Worm (Caenorhabditis elegans): ENCODE data around the gene acl-1.

acl-1 gene

ce11 chrX:15869589-15869988 lies 19.9 kb downstream of the acl-1 start:
- no peak for TF ChIP-seq lin-13 (GFP tag; optimal IDR thresholded peaks at IDR 0.05)
- TF ChIP-seq unc-55 (GFP tag; optimal IDR thresholded peaks at IDR 0.05): peak; percentile 50
- no peak for TF ChIP-seq nhr-6 (tag; optimal IDR thresholded peaks at IDR 0.05)
- TF ChIP-seq lin-11 (tag; optimal IDR thresholded peaks at IDR 0.05): no peak
- no peak for TF ChIP-seq alr-1 (tag; optimal IDR thresholded peaks at IDR 0.05)

- TF ChIP-seq mbf-1 (tag; optimal IDR thresholded peaks at IDR 0.05): no peak
- TF ChIP-seq unc-55 (GFP tag; optimal IDR thresholded peaks at IDR 0.05): peak; percentile 23
Observed at ce11 chrX:15876936-15877335, 27.3 kb downstream of the acl-1 start.

DNA sequence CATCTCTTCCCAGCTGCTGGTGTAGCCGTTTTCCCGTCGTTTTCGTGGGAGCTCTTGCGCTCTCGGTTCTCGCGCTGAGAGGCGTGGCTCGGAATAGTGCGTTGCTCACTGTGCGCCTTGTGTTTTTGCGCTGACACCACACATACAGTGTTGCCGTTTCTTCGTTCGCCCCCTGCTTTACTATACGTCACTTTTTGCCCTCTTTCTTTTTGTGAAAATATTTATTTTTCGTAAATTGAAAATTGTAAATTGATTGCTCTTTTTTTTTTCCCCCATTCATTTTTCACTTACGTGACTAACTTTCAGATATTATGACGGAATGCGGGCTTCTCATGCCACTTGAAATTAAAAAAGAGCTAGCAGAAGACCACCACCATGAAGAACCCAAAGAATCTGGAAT lies 29.1 kb downstream of the acl-1 start, which contains the start of gene gmeb-2:
TSS of gene gmeb-2 (plus strand) at position 301 of the 400 bp plus-strand sequence.
- TF ChIP-seq elt-1 (tag; optimal IDR thresholded peaks at IDR 0.05): no peak
- no peak for TF ChIP-seq egl-27 (tag; optimal IDR thresholded peaks at IDR 0.05)
- TF ChIP-seq unc-62 (GFP tag; optimal IDR thresholded peaks at IDR 0.05): no peak
- TF ChIP-seq C34F6.9 (tag; optimal IDR thresholded peaks at IDR 0.05): no peak
- no peak for TF ChIP-seq gmeb-1 (tag; optimal IDR thresholded peaks at IDR 0.05)
- TF ChIP-seq alr-1 (tag; optimal IDR thresholded peaks at IDR 0.05): no peak
- no peak for TF ChIP-seq snpc-4 (tag; optimal IDR thresholded peaks at IDR 0.05)
- TF ChIP-seq blmp-1 (tag; optimal IDR thresholded peaks at IDR 0.05; ENCODE audit: insufficient read depth): no peak
- no peak for TF ChIP-seq lin-39 (tag; optimal IDR thresholded peaks at IDR 0.05)
- no peak for TF ChIP-seq peb-1 (tag; optimal IDR thresholded peaks at IDR 0.05)
- TF ChIP-seq nhr-6 (tag; optimal IDR thresholded peaks at IDR 0.05): no peak
- peak; percentile 2 for TF ChIP-seq sma-9 (GFP tag; optimal IDR thresholded peaks at IDR 0.05)
- no peak for TF ChIP-seq sma-9 (tag; optimal IDR thresholded peaks at IDR 0.05)
- TF ChIP-seq lin-13 (GFP tag; optimal IDR thresholded peaks at IDR 0.05): no peak
- TF ChIP-seq ceh-16 (tag; optimal IDR thresholded peaks at IDR 0.05): no peak
- peak; percentile 26 for TF ChIP-seq F13H6.1 (tag; optimal IDR thresholded peaks at IDR 0.05)
- no peak for TF ChIP-seq nhr-23 (tag; optimal IDR thresholded peaks at IDR 0.05)
- no peak for TF ChIP-seq Y55F3AM.14 (GFP tag; optimal IDR thresholded peaks at IDR 0.05)

DNA sequence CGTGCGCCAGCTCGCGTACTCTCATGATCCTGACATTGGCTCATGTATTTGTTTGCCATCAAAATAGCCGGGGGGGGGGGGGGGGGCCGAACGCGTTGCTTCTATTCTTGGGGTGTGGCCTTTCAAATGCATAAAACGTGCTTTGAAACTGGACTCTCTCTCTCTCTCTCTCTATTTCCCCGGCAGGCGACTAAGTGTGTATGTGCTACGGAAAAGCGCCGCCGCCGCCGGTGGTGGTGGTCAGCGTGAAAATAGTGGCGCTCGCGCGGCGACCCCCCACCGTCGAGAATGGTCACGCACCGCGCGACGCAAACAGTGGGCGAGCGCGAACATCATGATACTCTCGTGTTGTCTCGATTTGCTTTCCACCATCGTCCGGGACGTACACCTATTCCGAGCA lies 31.3 kb downstream of the acl-1 start:
- TF ChIP-seq crh-2 (tag; optimal IDR thresholded peaks at IDR 0.05) (no peak), ztf-11 (tag; optimal IDR thresholded peaks at IDR 0.05) (no peak), zag-1 (tag; optimal IDR thresholded peaks at IDR 0.05) (no peak), ZK546.5 (tag; optimal IDR thresholded peaks at IDR 0.05) (no peak), peb-1 (tag; optimal IDR thresholded peaks at IDR 0.05) (no peak), unc-39 (tag; optimal IDR thresholded peaks at IDR 0.05) (no peak), snpc-4 (tag; optimal IDR thresholded peaks at IDR 0.05) (no peak)

DNA sequence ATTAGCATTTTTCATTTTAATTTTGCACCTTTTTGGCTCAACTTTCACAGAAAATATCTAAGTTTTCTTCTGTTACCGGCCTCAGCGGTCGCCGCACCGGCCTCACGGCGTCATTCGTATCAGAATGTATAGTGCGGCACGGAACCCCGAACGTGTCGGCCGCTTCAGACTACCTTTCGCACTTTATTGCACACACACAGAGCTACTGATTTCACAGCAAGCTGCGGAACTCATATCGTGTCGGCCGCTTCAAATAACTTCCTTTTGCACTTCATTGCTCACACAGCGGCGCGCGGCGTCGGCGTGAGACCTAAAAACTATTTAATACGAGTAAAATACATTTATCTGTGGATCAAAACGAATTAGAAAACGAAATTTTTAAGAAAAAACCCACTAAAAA lies 34.8 kb downstream of the acl-1 start:
- TF ChIP-seq nhr-129 (tag; optimal IDR thresholded peaks at IDR 0.05) (no peak), snpc-4 (tag; optimal IDR thresholded peaks at IDR 0.05) (peak; percentile 4)

ce11 chrX:15887495-15887894 lies 37.8 kb downstream of the acl-1 start, which contains the start of gene F53H4.3:
TSS of gene F53H4.3 (minus strand) at chrX:15887595.
- TF ChIP-seq lin-11 (tag; optimal IDR thresholded peaks at IDR 0.05) (no peak), R02D3.7 (tag; optimal IDR thresholded peaks at IDR 0.05) (no peak), ZK546.5 (tag; optimal IDR thresholded peaks at IDR 0.05) (no peak), nhr-12 (tag; optimal IDR thresholded peaks at IDR 0.05) (no peak), nhr-237 (tag; optimal IDR thresholded peaks at IDR 0.05) (no peak), ama-1 (optimal IDR thresholded peaks at IDR 0.05) (no peak), nhr-10 (tag; optimal IDR thresholded peaks at IDR 0.05) (no peak), lin-39 (tag; optimal IDR thresholded peaks at IDR 0.05) (no peak), nhr-129 (tag; optimal IDR thresholded peaks at IDR 0.05) (no peak)

- TF ChIP-seq blmp-1 (tag; optimal IDR thresholded peaks at IDR 0.05; ENCODE audit: insufficient read depth): peak; percentile 91
- TF ChIP-seq dmd-4 (tag; optimal IDR thresholded peaks at IDR 0.05): no peak
Observed at ce11 chrX:15887989-15888388, 38.3 kb downstream of the acl-1 start.
